Worm (Caenorhabditis elegans): ENCODE data around the gene F46B3.14.

DNA sequence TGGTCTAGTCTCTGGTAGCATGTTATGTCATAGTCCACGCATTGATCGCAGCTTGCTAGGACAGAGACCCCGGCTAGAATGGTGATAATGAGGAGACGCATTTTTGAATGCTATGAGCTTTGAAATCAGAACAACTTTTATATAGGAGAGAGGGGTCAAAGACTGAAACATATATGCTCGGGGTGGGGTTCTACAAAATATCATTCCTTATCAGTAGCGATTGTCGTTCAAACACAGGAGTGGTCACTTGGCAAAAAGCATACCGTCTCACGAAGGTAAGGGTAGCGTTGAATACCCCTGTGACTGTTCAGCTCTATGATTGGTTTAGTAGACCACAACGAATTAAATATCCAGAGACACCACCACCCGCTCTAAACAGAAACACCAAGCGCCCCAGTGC, 34.1 kb downstream of the F46B3.14 start, which contains the start of gene F46B3.1:
- no peak for TF ChIP-seq sea-1 (GFP tag; conservative IDR thresholded peaks at IDR 0.05)
- TF ChIP-seq ets-7 (tag; optimal IDR thresholded peaks at IDR 0.05): no peak
- TF ChIP-seq pes-1 (GFP tag; IDR thresholded peaks at IDR 0.05): no peak
- TF ChIP-seq ama-1 (optimal IDR thresholded peaks at IDR 0.05): no peak
- TF ChIP-seq ceh-13 (GFP tag; optimal IDR thresholded peaks at IDR 0.05): no peak
- no peak for TF ChIP-seq hmbx-1 (tag; optimal IDR thresholded peaks at IDR 0.05)
- no peak for TF ChIP-seq hmg-4 (GFP tag; optimal IDR thresholded peaks at IDR 0.05)
- TF ChIP-seq aly-1 (tag; optimal IDR thresholded peaks at IDR 0.05): no peak
- no peak for TF ChIP-seq F13C5.2 (tag; optimal IDR thresholded peaks at IDR 0.05)
- no peak for TF ChIP-seq B0310.2 (tag; optimal IDR thresholded peaks at IDR 0.05)
- TF ChIP-seq tbx-11 (GFP tag; IDR thresholded peaks at IDR 0.05): no peak
- no peak for TF ChIP-seq flt-1 (GFP tag; IDR thresholded peaks at IDR 0.05)
- TF ChIP-seq tbx-37 (GFP tag; conservative IDR thresholded peaks at IDR 0.05): no peak
